Fruit fly (Drosophila melanogaster) whole organism, wandering third instar larva: Measurements from ENCODE around the gene Osi22.

Source experiments
- Abd-B ChIP-seq: fragments of >200 bp; optimal IDR thresholded peaks from 2 replicates; lab custom pipeline; 2017; ENCODE audit warnings: missing biosample characterization, missing genetic modification characterization
- CG32264 ChIP-seq: fragments of 200-800 bp; sonication (Bioruptor generic); optimal IDR thresholded peaks from 2 replicates; lab custom pipeline; 2016; ENCODE audit warnings: missing biosample characterization, missing genetic modification characterization
- CG9705 ChIP-seq: fragments of 200-800 bp; sonication (Bioruptor generic); optimal IDR thresholded peaks from 2 replicates; lab custom pipeline; 2018; ENCODE audit warnings: missing biosample characterization, mild to moderate bottlenecking, missing genetic modification characterization
- CrebA ChIP-seq: fragments of 200-800 bp; sonication (Bioruptor generic); optimal IDR thresholded peaks from 2 replicates; lab custom pipeline; 2016; ENCODE audit warnings: missing biosample characterization, mild to moderate bottlenecking, missing genetic modification characterization, borderline replicate concordance
- Dfd ChIP-seq: fragments of >200 bp; optimal IDR thresholded peaks from 2 replicates; lab custom pipeline; 2017; ENCODE audit warnings: missing biosample characterization, missing genetic modification characterization
- HLH106 ChIP-seq: fragments of 200-800 bp; optimal IDR thresholded peaks from 3 replicates; lab custom pipeline; 2019; ENCODE audit warnings: missing biosample characterization, mild to moderate bottlenecking, missing genetic modification characterization, moderate library complexity
- Hnf4 ChIP-seq: fragments of 200-800 bp; sonication (Bioruptor generic); optimal IDR thresholded peaks from 2 replicates; lab custom pipeline; 2016; ENCODE audit warnings: missing biosample characterization, mild to moderate bottlenecking, missing genetic modification characterization
- Hr78 ChIP-seq: fragments of >200 bp; optimal IDR thresholded peaks from 2 replicates; lab custom pipeline; 2017; ENCODE audit warnings: missing biosample characterization, missing genetic modification characterization
- Hr83 ChIP-seq: fragments of 200-300 bp; sonication (Bioruptor generic); optimal IDR thresholded peaks from 2 replicates; lab custom pipeline; 2016; ENCODE audit warnings: missing biosample characterization, mild to moderate bottlenecking, missing genetic modification characterization, moderate library complexity; ENCODE audit not compliant: poor library complexity, severe bottlenecking
- Mio ChIP-seq: sonication (Bioruptor generic); optimal IDR thresholded peaks from 2 replicates; lab custom pipeline; 2016; ENCODE audit warnings: missing biosample characterization, missing genetic modification characterization
- Myc ChIP-seq: fragments of >200 bp; optimal IDR thresholded peaks from 2 replicates; lab custom pipeline; 2017
- N ChIP-seq: fragments of >200 bp; optimal IDR thresholded peaks from 2 replicates; lab custom pipeline; 2018; ENCODE audit warnings: missing biosample characterization, missing external identifiers, missing genetic modification characterization
- OdsH ChIP-seq: fragments of 200-800 bp; sonication (Bioruptor generic); optimal IDR thresholded peaks from 2 replicates; lab custom pipeline; 2016; ENCODE audit warnings: missing biosample characterization, mild to moderate bottlenecking, missing genetic modification characterization
- Rel ChIP-seq, 2 experiments: fragments of 200-800 bp; sonication (Bioruptor generic) in 1 of 2; optimal IDR thresholded peaks; 2 replicates in 1 of 2; 3 replicates in 1 of 2; lab custom pipeline; 2016 to 2019; ENCODE audit warnings: mild to moderate bottlenecking in 2 of 2, missing biosample characterization in 2 of 2, missing genetic modification characterization in 2 of 2, moderate library complexity in 1 of 2
- Sp1 ChIP-seq: fragments of 200-800 bp; sonication (Bioruptor generic); optimal IDR thresholded peaks from 3 replicates; lab custom pipeline; 2019; ENCODE audit warnings: missing biosample characterization, mild to moderate bottlenecking, missing genetic modification characterization, moderate library complexity
- Vsx2 ChIP-seq: fragments of 200-300, 225-300 bp; sonication (Bioruptor generic); optimal IDR thresholded peaks from 2 replicates; lab custom pipeline; 2018; ENCODE audit warnings: missing biosample characterization, missing genetic modification characterization; ENCODE audit not compliant: partially characterized antibody
- br ChIP-seq: fragments of 200-800 bp; sonication (Bioruptor generic); optimal IDR thresholded peaks from 2 replicates; lab custom pipeline; 2016; ENCODE audit warnings: missing biosample characterization, missing genetic modification characterization
- brk ChIP-seq: fragments of 200-800 bp; sonication (Bioruptor generic); optimal IDR thresholded peaks from 2 replicates; lab custom pipeline; 2016; ENCODE audit warnings: missing biosample characterization, mild to moderate bottlenecking, missing genetic modification characterization
- dl ChIP-seq, 2 experiments: fragments of 175-275, 200-275 bp in 1 of 2; fragments of 200-275 bp in 1 of 2; sonication (Bioruptor generic); optimal IDR thresholded peaks; lab custom pipeline; 2018; ENCODE audit warnings: mild to moderate bottlenecking in 2 of 2, missing biosample characterization in 2 of 2, missing genetic modification characterization in 2 of 2, moderate library complexity in 2 of 2; ENCODE audit not compliant: partially characterized antibody in 2 of 2, insufficient read depth in 1 of 2
- dsf ChIP-seq: sonication (Bioruptor generic); optimal IDR thresholded peaks from 2 replicates; lab custom pipeline; 2016; ENCODE audit warnings: missing biosample characterization, missing genetic modification characterization, borderline replicate concordance
- ey ChIP-seq: fragments of 200-800 bp; sonication (Bioruptor generic); optimal IDR thresholded peaks from 2 replicates; lab custom pipeline; 2016; ENCODE audit warnings: missing biosample characterization, missing genetic modification characterization
- foxo ChIP-seq, 2 experiments: fragments of 200-800 bp; sonication (Bioruptor generic); optimal IDR thresholded peaks; 2 replicates in 1 of 2; 3 replicates in 1 of 2; lab custom pipeline; 2016 to 2017; ENCODE audit warnings: missing biosample characterization in 2 of 2, missing genetic modification characterization in 2 of 2
- fru ChIP-seq: fragments of 200-800 bp; sonication (Bioruptor generic); optimal IDR thresholded peaks from 3 replicates; lab custom pipeline; 2016; ENCODE audit warnings: missing biosample characterization, mild to moderate bottlenecking, missing genetic modification characterization
- h ChIP-seq: fragments of 200-800 bp; sonication (Bioruptor generic); optimal IDR thresholded peaks from 3 replicates; lab custom pipeline; 2016; ENCODE audit warnings: missing biosample characterization, mild to moderate bottlenecking, missing genetic modification characterization
- lola ChIP-seq: fragments of >200 bp; optimal IDR thresholded peaks from 2 replicates; lab custom pipeline; 2017; ENCODE audit warnings: missing biosample characterization, missing genetic modification characterization
- pan ChIP-seq: fragments of >200 bp; optimal IDR thresholded peaks from 2 replicates; lab custom pipeline; 2017
- psq ChIP-seq: fragments of 200-800 bp; sonication (Bioruptor generic); optimal IDR thresholded peaks from 3 replicates; lab custom pipeline; 2017; ENCODE audit warnings: missing biosample characterization, mild to moderate bottlenecking, missing genetic modification characterization, moderate library complexity
- rgr ChIP-seq: fragments of 200-800 bp; sonication (Bioruptor generic); optimal IDR thresholded peaks from 3 replicates; lab custom pipeline; 2016; ENCODE audit warnings: missing biosample characterization, mild to moderate bottlenecking, missing genetic modification characterization
- sage ChIP-seq: fragments of 200-800 bp; sonication (Bioruptor generic); optimal IDR thresholded peaks from 2 replicates; lab custom pipeline; 2016; ENCODE audit warnings: missing biosample characterization, mild to moderate bottlenecking, missing genetic modification characterization
- sv ChIP-seq: fragments of 200-800 bp; sonication (Bioruptor generic); optimal IDR thresholded peaks from 3 replicates; lab custom pipeline; 2016; ENCODE audit warnings: missing biosample characterization, missing genetic modification characterization
- tai ChIP-seq: sonication (Bioruptor generic); optimal IDR thresholded peaks from 2 replicates; lab custom pipeline; 2016; ENCODE audit warnings: missing biosample characterization, missing genetic modification characterization
- usp ChIP-seq: fragments of >200 bp; optimal IDR thresholded peaks from 2 replicates; lab custom pipeline; 2017; ENCODE audit warnings: missing biosample characterization, missing genetic modification characterization

Gene Osi22

dm6 chr3R:13274257-13274796 lies 16.1 kb upstream of the Osi22 start:
- TF ChIP-seq brk (GFP tag; lab: Kevin White, UChicago) (no peak), usp (GFP tag; lab: Kevin White, UChicago) (no peak), Myc (lab: Kevin White, UChicago) (no peak), lola (GFP tag; lab: Kevin White, UChicago) (no peak), dsf (GFP tag; lab: Kevin White, UChicago) (no peak), HLH106 (tag; lab: Kevin White, UChicago) (no peak), rgr (GFP tag; lab: Kevin White, UChicago) (no peak), Mio (GFP tag; lab: Kevin White, UChicago) (no peak), sv (no peak), psq (GFP tag; lab: Kevin White, UChicago) (no peak), Hnf4 (GFP tag; lab: Kevin White, UChicago) (no peak), Hr78 (GFP tag; lab: Kevin White, UChicago) (no peak), pan (lab: Kevin White, UChicago) (no peak), h (GFP tag; lab: Kevin White, UChicago) (no peak), CrebA (GFP tag; lab: Kevin White, UChicago) (no peak), foxo (GFP tag; optimal IDR thresholded peaks at IDR 0.05; lab: Kevin White, UChicago) (no peak), fru (GFP tag; lab: Kevin White, UChicago) (no peak), sage (GFP tag; lab: Kevin White, UChicago) (no peak), N (no peak), Vsx2 (GFP tag; lab: Kevin White, UChicago) (no peak)

DNA sequence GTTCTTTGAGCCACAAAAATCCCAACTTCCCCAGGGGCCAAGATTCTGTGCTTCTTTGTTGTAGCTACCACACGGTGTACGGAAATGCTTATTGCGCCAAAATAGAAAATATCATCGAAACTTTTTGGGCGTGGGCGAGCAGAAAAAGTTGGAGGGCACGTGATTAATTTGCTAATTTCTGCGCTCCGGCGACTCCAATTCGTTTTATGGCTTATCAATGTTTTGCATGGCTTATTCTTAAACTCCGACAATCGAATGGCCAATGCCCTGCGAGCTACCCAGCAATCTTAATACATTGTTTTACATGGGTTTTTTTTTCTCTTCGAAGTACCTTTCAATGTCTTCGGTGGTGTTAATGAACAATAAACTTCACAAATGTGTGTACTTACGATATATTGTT lies 15.0 kb upstream of the Osi22 start:
- no peak for TF ChIP-seq Dfd (GFP tag; lab: Kevin White, UChicago)
- TF ChIP-seq dl (GFP tag; optimal IDR thresholded peaks at IDR 0.05; lab: Kevin White, UChicago; ENCODE audit: insufficient read depth in 1 of 2, partially characterized antibody in 2 of 2), result no peak
- TF ChIP-seq Abd-B (GFP tag; lab: Kevin White, UChicago), result no peak
- no peak for TF ChIP-seq CG9705 (GFP tag; lab: Kevin White, UChicago)
- no peak for TF ChIP-seq psq (GFP tag; lab: Kevin White, UChicago)
- no peak for TF ChIP-seq lola (GFP tag; lab: Kevin White, UChicago)
- TF ChIP-seq Hnf4 (GFP tag; lab: Kevin White, UChicago), result no peak
- no peak for TF ChIP-seq HLH106 (tag; lab: Kevin White, UChicago)
- TF ChIP-seq ey (GFP tag; lab: Kevin White, UChicago), result no peak
- no peak for TF ChIP-seq Hr83 (GFP tag; lab: Kevin White, UChicago)
- no peak for TF ChIP-seq sv
- no peak for TF ChIP-seq Hr78 (GFP tag; lab: Kevin White, UChicago)
- TF ChIP-seq h (GFP tag; lab: Kevin White, UChicago), result no peak
- no peak for TF ChIP-seq OdsH (GFP tag; lab: Kevin White, UChicago)
- no peak for TF ChIP-seq Rel (GFP tag; optimal IDR thresholded peaks at IDR 0.05; lab: Kevin White, UChicago)
- no peak for TF ChIP-seq Rel (tag; optimal IDR thresholded peaks at IDR 0.05; lab: Kevin White, UChicago)
- no peak for TF ChIP-seq Vsx2 (GFP tag; lab: Kevin White, UChicago)
- TF ChIP-seq foxo (GFP tag; optimal IDR thresholded peaks at IDR 0.05; lab: Kevin White, UChicago), result no peak
- no peak for TF ChIP-seq N

dm6 chr3R:13279419-13279818 lies 11.0 kb upstream of the Osi22 start, which contains the start of gene CG8630:
TSS of gene CG8630 (plus strand) at chr3R:13279721.
- no peak for TF ChIP-seq rgr (GFP tag; lab: Kevin White, UChicago)
- no peak for TF ChIP-seq Hr78 (GFP tag; lab: Kevin White, UChicago)
- no peak for TF ChIP-seq HLH106 (tag; lab: Kevin White, UChicago)
- no peak for TF ChIP-seq Mio (GFP tag; lab: Kevin White, UChicago)

dm6 chr3R:13285110-13285509 lies 5.3 kb upstream of the Osi22 start:
- TF ChIP-seq Mio (GFP tag; lab: Kevin White, UChicago), result no peak
- no peak for TF ChIP-seq dl (GFP tag; optimal IDR thresholded peaks at IDR 0.05; lab: Kevin White, UChicago; ENCODE audit: insufficient read depth in 1 of 2, partially characterized antibody in 2 of 2)
- TF ChIP-seq Dfd (GFP tag; lab: Kevin White, UChicago), result peak; percentile 97

- no peak for TF ChIP-seq Sp1
- no peak for TF ChIP-seq sage (GFP tag; lab: Kevin White, UChicago)
- TF ChIP-seq dl (GFP tag; optimal IDR thresholded peaks at IDR 0.05; lab: Kevin White, UChicago; ENCODE audit: insufficient read depth in 1 of 2, partially characterized antibody in 2 of 2), result no peak
- no peak for TF ChIP-seq usp (GFP tag; lab: Kevin White, UChicago)
- no peak for TF ChIP-seq ey (GFP tag; lab: Kevin White, UChicago)
- TF ChIP-seq tai, result no peak
- TF ChIP-seq CrebA (GFP tag; lab: Kevin White, UChicago), result no peak
- no peak for TF ChIP-seq OdsH (GFP tag; lab: Kevin White, UChicago)
- no peak for TF ChIP-seq Myc (lab: Kevin White, UChicago)
- no peak for TF ChIP-seq brk (GFP tag; lab: Kevin White, UChicago)
- TF ChIP-seq psq (GFP tag; lab: Kevin White, UChicago), result no peak
- TF ChIP-seq Hr78 (GFP tag; lab: Kevin White, UChicago), result no peak
- TF ChIP-seq CG32264 (GFP tag; lab: Kevin White, UChicago), result no peak
- TF ChIP-seq lola (GFP tag; lab: Kevin White, UChicago), result no peak
- TF ChIP-seq Vsx2 (GFP tag; lab: Kevin White, UChicago), result no peak
- no peak for TF ChIP-seq pan (lab: Kevin White, UChicago)
- no peak for TF ChIP-seq br (GFP tag; lab: Kevin White, UChicago)
- no peak for TF ChIP-seq HLH106 (tag; lab: Kevin White, UChicago)
- TF ChIP-seq fru (GFP tag; lab: Kevin White, UChicago), result no peak
Observed at dm6 chr3R:13286118-13286579, 4.3 kb upstream of the Osi22 start, which contains the start of gene CG15888. TSS of gene CG15888 (minus strand) at chr3R:13286529.
